Worm (Caenorhabditis elegans) whole organism, midembryonic: Measurements from ENCODE around the gene T23B12.5.

ENCODE experiments used
- ref-1 ChIP-seq: fragments of 200-800 bp; sonication (Bioruptor generic); conservative IDR thresholded peaks from 2 replicates; pipeline ENCODE4 v1.3.6; 2022; ENCODE audit warnings: missing genetic modification reagents, missing genetic modification characterization, missing compliant biosample characterization
- tab-1 ChIP-seq: fragments of 200-800 bp; sonication (Bioruptor generic); IDR thresholded peaks from 2 replicates; pipeline ENCODE4 v1.3.6; 2022; ENCODE audit warnings: missing genetic modification characterization, missing compliant biosample characterization
- ztf-23 ChIP-seq: fragments of 200-800 bp; sonication (Bioruptor generic); IDR thresholded peaks from 2 replicates; pipeline ENCODE4 v1.3.6; 2022; ENCODE audit warnings: missing genetic modification reagents, missing genetic modification characterization, missing compliant biosample characterization

DNA sequence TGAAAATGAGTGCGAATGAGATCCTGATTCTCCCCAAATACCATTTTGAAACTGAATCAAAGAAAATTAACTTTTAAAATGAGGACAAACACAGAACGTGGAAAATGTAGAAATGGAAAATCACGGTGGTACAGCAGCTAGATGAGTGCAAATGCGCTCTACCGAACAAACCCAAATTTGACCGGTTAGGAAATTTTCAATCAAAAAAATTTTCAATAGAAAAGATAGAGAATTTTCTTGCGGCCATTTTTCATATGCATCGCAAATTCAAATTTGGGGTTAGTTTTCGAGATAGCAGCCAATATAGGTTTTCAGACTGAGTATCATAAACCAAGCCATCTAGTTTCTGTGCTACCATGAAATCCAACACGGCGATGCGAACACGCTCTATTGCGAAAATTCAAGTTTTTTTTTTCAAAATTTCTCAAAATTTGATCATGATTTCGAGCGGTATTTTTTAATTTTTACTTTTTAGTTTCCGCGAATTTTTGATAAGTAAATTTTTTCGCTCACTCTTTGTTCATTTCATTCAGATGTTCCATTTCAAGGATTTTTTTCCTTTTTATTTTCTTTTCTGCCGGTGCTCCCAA is 34.3 kb downstream of the T23B12.5 start, which contains the start of gene vha-18:
- no peak for TF ChIP-seq ref-1 (GFP tag; lab: Robert Waterston, UW)
- TF ChIP-seq ztf-23 (GFP tag; lab: Robert Waterston, UW), result no peak
- TF ChIP-seq tab-1, result no peak
